Worm (Caenorhabditis elegans): Measurements from ENCODE around the gene cyp-31A5.

DNA sequence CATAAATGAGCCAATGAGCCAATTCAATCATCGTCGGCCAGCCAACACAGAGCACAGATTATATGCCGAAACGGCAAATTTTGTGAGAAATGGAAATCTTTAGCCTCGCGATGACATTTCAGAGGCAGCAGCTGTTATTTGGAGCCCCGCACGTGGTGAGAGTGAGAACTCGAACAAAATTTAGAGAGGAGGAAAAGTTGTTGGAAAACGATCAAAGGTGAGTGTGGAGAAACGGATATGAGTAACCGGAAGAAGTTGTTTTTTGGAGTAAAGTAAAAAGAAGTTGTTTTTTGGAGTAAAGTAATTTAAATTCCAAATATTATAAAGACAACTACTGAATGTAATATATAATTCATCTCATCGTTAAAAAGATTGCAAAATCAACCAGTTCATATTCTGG, 2.4 kb upstream of the cyp-31A5 start, which contains the start of gene Y62E10A.13:
- TF ChIP-seq lin-32 (GFP tag; optimal IDR thresholded peaks at IDR 0.05) = no peak
- no peak for TF ChIP-seq nhr-237 (tag; optimal IDR thresholded peaks at IDR 0.05)
- TF ChIP-seq nhr-76 (tag; optimal IDR thresholded peaks at IDR 0.05) = no peak
- no peak for TF ChIP-seq ztf-11 (tag; optimal IDR thresholded peaks at IDR 0.05)
- TF ChIP-seq elt-1 (tag; optimal IDR thresholded peaks at IDR 0.05; ENCODE audit: borderline replicate concordance, insufficient read depth) = no peak
- no peak for TF ChIP-seq unc-120 (tag; optimal IDR thresholded peaks at IDR 0.05; ENCODE audit: poor library complexity, severe bottlenecking)
- TF ChIP-seq flh-1 (GFP tag; optimal IDR thresholded peaks at IDR 0.05) = no peak
- no peak for TF ChIP-seq unc-62 (GFP tag; optimal IDR thresholded peaks at IDR 0.05)
- TF ChIP-seq snpc-4 (tag; optimal IDR thresholded peaks at IDR 0.05) = no peak
